Worm (Caenorhabditis elegans): ENCODE data around the gene tbx-2.

- TF ChIP-seq ceh-82 (tag; optimal IDR thresholded peaks at IDR 0.05) (no peak), dpl-1 (GFP tag; optimal IDR thresholded peaks at IDR 0.05) (no peak), nhr-84 (tag; optimal IDR thresholded peaks at IDR 0.05) (no peak), irx-1 (tag; optimal IDR thresholded peaks at IDR 0.05) (no peak), nhr-237 (tag; optimal IDR thresholded peaks at IDR 0.05) (no peak), unc-86 (tag; optimal IDR thresholded peaks at IDR 0.05) (no peak), snpc-4 (tag; optimal IDR thresholded peaks at IDR 0.05) (no peak), mdl-1 (tag; optimal IDR thresholded peaks at IDR 0.05) (no peak)
Measured at ce11 chrIII:5165211-5165610, 29.1 kb upstream of the tbx-2 start, which contains the start of gene T10F2.2.
